Fruit fly (Drosophila melanogaster) whole organism, embryonic: ENCODE data around the gene Pig1.
A peak's percentile ranks its signal among the peaks of the same experiment; 100 is the strongest.

Source experiments
- CG10209 ChIP-seq: fragments of 200-800 bp; sonication (Bioruptor generic); optimal IDR thresholded peaks from 3 replicates; lab custom pipeline; 2017; ENCODE audit warnings: missing biosample characterization, mild to moderate bottlenecking, missing genetic modification characterization, missing genetic modification reagents
- CG10321 ChIP-seq: fragments of 200-800 bp; sonication (Bioruptor generic); IDR thresholded peaks from 2 replicates; pipeline ENCODE4 v1.3.6; 2022; ENCODE audit warnings: missing biosample characterization, missing genetic modification characterization
- CG10654 ChIP-seq: fragments of 200-800 bp; sonication (Bioruptor generic); optimal IDR thresholded peaks from 2 replicates; lab custom pipeline; 2016; ENCODE audit warnings: missing biosample characterization, missing genetic modification characterization
- CG12299 ChIP-seq: fragments of 200-800 bp; sonication (Bioruptor generic); optimal IDR thresholded peaks from 2 replicates; lab custom pipeline; 2018; ENCODE audit warnings: missing biosample characterization, mild to moderate bottlenecking, missing genetic modification characterization
- CG13296 ChIP-seq: fragments of 200-800 bp; sonication (Bioruptor generic); optimal IDR thresholded peaks from 3 replicates; lab custom pipeline; 2018; ENCODE audit warnings: missing biosample characterization, mild to moderate bottlenecking, missing genetic modification characterization
- CG15269 ChIP-seq: fragments of 200-800 bp; sonication (Bioruptor generic); optimal IDR thresholded peaks from 2 replicates; lab custom pipeline; 2018; ENCODE audit warnings: missing biosample characterization, mild to moderate bottlenecking, missing genetic modification characterization, moderate library complexity
- CG15479 ChIP-seq: fragments of 200-800 bp; sonication (Bioruptor generic); optimal IDR thresholded peaks from 3 replicates; lab custom pipeline; 2019; ENCODE audit warnings: missing biosample characterization, mild to moderate bottlenecking, missing genetic modification characterization, moderate library complexity
- CG15514 ChIP-seq: fragments of 200-800 bp; sonication (Bioruptor generic); optimal IDR thresholded peaks from 3 replicates; lab custom pipeline; 2017; ENCODE audit warnings: missing biosample characterization, missing genetic modification characterization, mild to moderate bottlenecking, moderate library complexity, missing genetic modification reagents
- CG2202 ChIP-seq: fragments of 200-800 bp; sonication (Bioruptor generic); optimal IDR thresholded peaks from 2 replicates; lab custom pipeline; 2018; ENCODE audit warnings: missing biosample characterization, mild to moderate bottlenecking, missing genetic modification characterization
- CG4360 ChIP-seq: fragments of 200-800 bp; sonication (Bioruptor generic); IDR thresholded peaks from 2 replicates; pipeline ENCODE4 v1.3.6; 2022; ENCODE audit warnings: missing biosample characterization, missing genetic modification characterization
- CG43689 ChIP-seq: fragments of 200-800 bp; sonication (Bioruptor generic); IDR thresholded peaks from 2 replicates; pipeline ENCODE4 v1.3.6; 2022; ENCODE audit warnings: missing biosample characterization, missing genetic modification characterization
- CG4730 ChIP-seq: fragments of 200-800 bp; sonication (Bioruptor generic); IDR thresholded peaks from 2 replicates; pipeline ENCODE4 v1.3.6; 2022; ENCODE audit warnings: missing biosample characterization, missing genetic modification characterization
- CG6765 ChIP-seq: fragments of 200-800 bp; sonication (Bioruptor generic); optimal IDR thresholded peaks from 3 replicates; lab custom pipeline; 2017; ENCODE audit warnings: missing biosample characterization, mild to moderate bottlenecking, missing genetic modification characterization
- CG8359 ChIP-seq: fragments of 200-800 bp; sonication (Bioruptor generic); optimal IDR thresholded peaks from 2 replicates; lab custom pipeline; 2017; ENCODE audit warnings: missing biosample characterization, mild to moderate bottlenecking, missing genetic modification characterization, borderline replicate concordance
- CG8944 ChIP-seq: fragments of 200-800 bp; sonication (Bioruptor generic); optimal IDR thresholded peaks from 3 replicates; lab custom pipeline; 2016; ENCODE audit warnings: missing biosample characterization, missing genetic modification characterization
- CG9215 ChIP-seq: fragments of 200-800 bp; sonication (Bioruptor generic); IDR thresholded peaks from 2 replicates; pipeline ENCODE4 v1.3.6; 2022; ENCODE audit warnings: missing biosample characterization, missing genetic modification characterization
- CG9817 ChIP-seq: fragments of 200-800 bp; sonication (Bioruptor generic); optimal IDR thresholded peaks from 2 replicates; lab custom pipeline; 2018; ENCODE audit warnings: missing biosample characterization, mild to moderate bottlenecking, missing genetic modification characterization, moderate library complexity
- D19B ChIP-seq: fragments of 200-800 bp; sonication (Bioruptor generic); optimal IDR thresholded peaks from 2 replicates; lab custom pipeline; 2017; ENCODE audit warnings: missing biosample characterization, mild to moderate bottlenecking, missing genetic modification characterization
- Dfd ChIP-seq, 2 experiments: fragments of >200 bp; optimal IDR thresholded peaks; 2 replicates each; lab custom pipeline; 2017; ENCODE audit warnings: missing biosample characterization in 2 of 2, missing genetic modification characterization in 2 of 2
- Dip3 ChIP-seq: fragments of 200-800 bp; sonication (Bioruptor generic); optimal IDR thresholded peaks from 3 replicates; lab custom pipeline; 2016; ENCODE audit warnings: missing biosample characterization, missing genetic modification characterization
- Dll ChIP-seq: fragments of 200-800 bp; sonication (Bioruptor generic); IDR thresholded peaks from 4 replicates; pipeline ENCODE4 v1.3.6; 2022; ENCODE audit warnings: missing biosample characterization, missing genetic modification characterization; ENCODE audit not compliant: partially characterized antibody
- Doc3 ChIP-seq: fragments of 200-800 bp; sonication (Bioruptor generic); IDR thresholded peaks from 3 replicates; pipeline ENCODE4 v1.3.6; 2022; ENCODE audit warnings: missing biosample characterization, missing genetic modification characterization; ENCODE audit not compliant: partially characterized antibody
- Eip74EF ChIP-seq, 2 experiments: fragments of 200-800 bp in 1 of 2; fragments of >200 bp in 1 of 2; sonication (Bioruptor generic) in 1 of 2; optimal IDR thresholded peaks; 2 replicates each; lab custom pipeline; 2017 to 2019; ENCODE audit warnings: missing biosample characterization in 2 of 2, missing genetic modification characterization in 2 of 2, mild to moderate bottlenecking in 1 of 2, moderate library complexity in 1 of 2
- Gug ChIP-seq: fragments of 200-800 bp; sonication (Bioruptor generic); IDR thresholded peaks from 4 replicates; pipeline ENCODE4 v1.3.6; 2022; ENCODE audit warnings: missing biosample characterization, missing genetic modification characterization
- HLH3B ChIP-seq: fragments of 200-800 bp; sonication (Bioruptor generic); IDR thresholded peaks from 2 replicates; pipeline ENCODE4 v1.3.6; 2022; ENCODE audit warnings: missing biosample characterization, missing genetic modification characterization
- Hand ChIP-seq: fragments of 200-800 bp; sonication (Bioruptor generic); optimal IDR thresholded peaks from 2 replicates; lab custom pipeline; 2017; ENCODE audit warnings: mild to moderate bottlenecking, missing biosample characterization, missing genetic modification reagents, missing genetic modification characterization
- Kr ChIP-seq: fragments of 200-800 bp; sonication (Bioruptor generic); optimal IDR thresholded peaks from 2 replicates; lab custom pipeline; 2017; ENCODE audit warnings: missing biosample characterization, mild to moderate bottlenecking, missing genetic modification characterization
- NC2β ChIP-seq: fragments of 200-800 bp; sonication (Bioruptor generic); optimal IDR thresholded peaks from 2 replicates; lab custom pipeline; 2016; ENCODE audit warnings: missing biosample characterization, missing genetic modification characterization
- Neu2 ChIP-seq: fragments of 200-800 bp; sonication (Bioruptor generic); optimal IDR thresholded peaks from 3 replicates; lab custom pipeline; 2016; ENCODE audit warnings: missing biosample characterization, missing genetic modification characterization, borderline replicate concordance
- Oaz ChIP-seq: fragments of 200-800 bp; sonication (Bioruptor generic); IDR thresholded peaks from 2 replicates; pipeline ENCODE4 v1.3.6; 2022; ENCODE audit warnings: missing biosample characterization, missing genetic modification characterization
- Scr ChIP-seq: fragments of 200-800 bp; sonication (Bioruptor generic); IDR thresholded peaks from 2 replicates; pipeline ENCODE4 v1.3.6; 2022; ENCODE audit warnings: missing biosample characterization, missing genetic modification characterization; ENCODE audit not compliant: partially characterized antibody
- ab ChIP-seq: fragments of 200-800 bp; sonication (Bioruptor generic); optimal IDR thresholded peaks from 2 replicates; lab custom pipeline; 2016; ENCODE audit warnings: missing biosample characterization, missing genetic modification characterization
- ara ChIP-seq: fragments of 200-800 bp; sonication (Bioruptor generic); IDR thresholded peaks from 2 replicates; pipeline ENCODE4 v1.3.6; 2022; ENCODE audit warnings: missing biosample characterization, missing genetic modification characterization
- bab2 ChIP-seq: fragments of 200-800 bp; sonication (Bioruptor generic); optimal IDR thresholded peaks from 2 replicates; lab custom pipeline; 2016; ENCODE audit warnings: missing biosample characterization, missing genetic modification characterization
- br ChIP-seq: fragments of >200 bp; optimal IDR thresholded peaks from 2 replicates; lab custom pipeline; 2017
- chinmo ChIP-seq: fragments of 200-800 bp; sonication (Bioruptor generic); IDR thresholded peaks from 4 replicates; pipeline ENCODE4 v1.3.6; 2022; ENCODE audit warnings: missing biosample characterization, missing genetic modification characterization; ENCODE audit not compliant: partially characterized antibody
- ci ChIP-seq: fragments of 200-800 bp; sonication (Bioruptor generic); IDR thresholded peaks from 3 replicates; pipeline ENCODE4 v1.3.6; 2022; ENCODE audit warnings: missing biosample characterization, missing genetic modification characterization
- crol ChIP-seq: fragments of 200-800 bp; sonication (Bioruptor generic); IDR thresholded peaks from 2 replicates; pipeline ENCODE4 v1.3.6; 2022; ENCODE audit warnings: missing biosample characterization, missing genetic modification characterization
- dpn ChIP-seq, 2 experiments: fragments of 200-800 bp; sonication (Bioruptor generic); optimal IDR thresholded peaks; 3 replicates each; lab custom pipeline; 2016; ENCODE audit warnings: missing biosample characterization in 2 of 2, missing genetic modification characterization in 2 of 2
- hth ChIP-seq: fragments of >200 bp; optimal IDR thresholded peaks from 2 replicates; lab custom pipeline; 2017; ENCODE audit warnings: inconsistent platforms
- jigr1 ChIP-seq: fragments of 200-800 bp; sonication (Bioruptor generic); IDR thresholded peaks from 3 replicates; pipeline ENCODE4 v1.3.6; 2022; ENCODE audit warnings: missing biosample characterization, missing genetic modification characterization
- lmd ChIP-seq: fragments of 200-800 bp; sonication (Bioruptor generic); IDR thresholded peaks from 2 replicates; pipeline ENCODE4 v1.3.6; 2022; ENCODE audit warnings: missing biosample characterization, missing genetic modification characterization
- nmo ChIP-seq: fragments of 200-800 bp; sonication (Bioruptor generic); optimal IDR thresholded peaks from 2 replicates; lab custom pipeline; 2018; ENCODE audit warnings: missing biosample characterization, mild to moderate bottlenecking, missing genetic modification characterization, moderate library complexity
- otp ChIP-seq: fragments of 200-800 bp; sonication (Bioruptor generic); IDR thresholded peaks from 3 replicates; pipeline ENCODE4, ENCODE4 v1.3.6; 2022; ENCODE audit warnings: missing biosample characterization, missing genetic modification characterization
- sc ChIP-seq, 3 experiments: fragments of >200 bp in 2 of 3; fragments of 200-800 bp in 1 of 3; sonication (Bioruptor generic) in 1 of 3; optimal IDR thresholded peaks; 2 replicates in 2 of 3; 3 replicates in 1 of 3; lab custom pipeline; 2017; ENCODE audit warnings: mild to moderate bottlenecking in 1 of 3, missing biosample characterization in 1 of 3, missing genetic modification characterization in 1 of 3, missing genetic modification reagents in 1 of 3
- slbo ChIP-seq: fragments of 200-800 bp; sonication (Bioruptor generic); IDR thresholded peaks from 2 replicates; pipeline ENCODE4 v1.3.6; 2022; ENCODE audit warnings: missing biosample characterization, missing genetic modification characterization
- sqz ChIP-seq: fragments of 200-800 bp; sonication (Bioruptor generic); optimal IDR thresholded peaks from 3 replicates; lab custom pipeline; 2018; ENCODE audit warnings: missing biosample characterization, mild to moderate bottlenecking, missing genetic modification characterization
- sr ChIP-seq: fragments of 200-800 bp; sonication (Bioruptor generic); IDR thresholded peaks from 3 replicates; pipeline ENCODE4 v1.3.6; 2022; ENCODE audit warnings: missing biosample characterization, missing genetic modification characterization
- stc ChIP-seq: fragments of 200-800 bp; sonication (Bioruptor generic); IDR thresholded peaks from 2 replicates; pipeline ENCODE4 v1.3.6; 2022; ENCODE audit warnings: missing biosample characterization, missing genetic modification characterization
- sug ChIP-seq: fragments of 200-800 bp; optimal IDR thresholded peaks from 2 replicates; lab custom pipeline; 2019; ENCODE audit warnings: missing biosample characterization, mild to moderate bottlenecking, missing genetic modification characterization, moderate library complexity
- tap ChIP-seq: fragments of 200-800 bp; optimal IDR thresholded peaks from 3 replicates; lab custom pipeline; 2019; ENCODE audit warnings: missing biosample characterization, mild to moderate bottlenecking, missing genetic modification characterization, moderate library complexity
- tx ChIP-seq: fragments of 200-800 bp; sonication (Bioruptor generic); optimal IDR thresholded peaks from 2 replicates; lab custom pipeline; 2016; ENCODE audit warnings: missing biosample characterization, missing genetic modification characterization

The Pig1 gene

dm6 chrX:3273557-3273956 is 24.5 kb upstream of the Pig1 start (continued):
- no peak for TF ChIP-seq sr
- TF ChIP-seq hth (lab: Kevin White, UChicago) = no peak
- no peak for TF ChIP-seq jigr1 (GFP tag; lab: Robert Waterston, UW)
- no peak for TF ChIP-seq Kr (GFP tag; lab: Kevin White, UChicago)
- TF ChIP-seq Dip3 (GFP tag; lab: Kevin White, UChicago) = no peak
- peak; percentile 7 for TF ChIP-seq CG15269 (tag; lab: Kevin White, UChicago)
- TF ChIP-seq ab (GFP tag; lab: Kevin White, UChicago) = no peak
- peak; percentile 14 for TF ChIP-seq CG13296 (GFP tag; lab: Kevin White, UChicago)
- no peak for TF ChIP-seq CG8944
- peak; percentile 12; the same call in 1 of the 4 replicates for TF ChIP-seq Gug
- peak; percentile 5 for TF ChIP-seq CG9817 (tag; lab: Kevin White, UChicago)
- no peak for TF ChIP-seq Neu2 (GFP tag; lab: Kevin White, UChicago)
- no peak for TF ChIP-seq tx
- no peak for TF ChIP-seq ara
- TF ChIP-seq sc (optimal IDR thresholded peaks at IDR 0.05; lab: Kevin White, UChicago) = no peak
- TF ChIP-seq sc (GFP tag; optimal IDR thresholded peaks at IDR 0.05; lab: Kevin White, UChicago) = no peak
- TF ChIP-seq Dfd (GFP tag; optimal IDR thresholded peaks at IDR 0.05; lab: Kevin White, UChicago) = no peak
- TF ChIP-seq sug (tag; lab: Kevin White, UChicago) = no peak
- TF ChIP-seq otp (GFP tag; lab: Robert Waterston, UW) = no peak
- TF ChIP-seq CG15514 (GFP tag; lab: Kevin White, UChicago) = peak; percentile 15
- no peak for TF ChIP-seq bab2 (GFP tag; lab: Kevin White, UChicago)
- no peak for TF ChIP-seq CG10209
- TF ChIP-seq CG10321 (GFP tag; lab: Robert Waterston, UW) = no peak
- no peak for TF ChIP-seq CG43689 (GFP tag; lab: Robert Waterston, UW)
- TF ChIP-seq NC2β (GFP tag; lab: Kevin White, UChicago) = no peak
- TF ChIP-seq Doc3 (GFP tag; lab: Robert Waterston, UW) = no peak
- no peak for TF ChIP-seq br
- TF ChIP-seq CG12299 (tag; lab: Kevin White, UChicago) = no peak
- no peak for TF ChIP-seq Hand (GFP tag; lab: Kevin White, UChicago)
- no peak for TF ChIP-seq dpn (GFP tag; optimal IDR thresholded peaks at IDR 0.05; lab: Kevin White, UChicago)
- TF ChIP-seq CG4730 (GFP tag; lab: Robert Waterston, UW) = no peak
- TF ChIP-seq chinmo = no peak
- TF ChIP-seq stc (GFP tag; lab: Robert Waterston, UW) = no peak
- no peak for TF ChIP-seq CG6765 (GFP tag; lab: Kevin White, UChicago)
- peak; percentile 67 for TF ChIP-seq slbo (GFP tag; lab: Robert Waterston, UW)
- TF ChIP-seq CG15479 (GFP tag; lab: Kevin White, UChicago) = no peak
- TF ChIP-seq Eip74EF (GFP tag; optimal IDR thresholded peaks at IDR 0.05; lab: Kevin White, UChicago) = no peak
- no peak for TF ChIP-seq CG10654 (GFP tag; lab: Kevin White, UChicago)
- TF ChIP-seq CG4360 (GFP tag; lab: Robert Waterston, UW) = no peak
- TF ChIP-seq nmo (GFP tag; lab: Kevin White, UChicago) = no peak
- TF ChIP-seq HLH3B (GFP tag; lab: Robert Waterston, UW) = peak; percentile 46; the same call in 1 of the 2 replicates
- no peak for TF ChIP-seq CG8359 (GFP tag; lab: Kevin White, UChicago)
- no peak for TF ChIP-seq Oaz (GFP tag; lab: Robert Waterston, UW)
- no peak for TF ChIP-seq sqz
- no peak for TF ChIP-seq Scr (GFP tag; lab: Robert Waterston, UW)
- TF ChIP-seq lmd (GFP tag; lab: Robert Waterston, UW) = peak; percentile 41; the same call in 1 of the 2 replicates
- no peak for TF ChIP-seq D19B
- TF ChIP-seq Dll (GFP tag; lab: Robert Waterston, UW) = no peak
- TF ChIP-seq tap = no peak
- TF ChIP-seq ci (GFP tag; lab: Robert Waterston, UW) = no peak
- TF ChIP-seq crol = no peak
- no peak for TF ChIP-seq CG2202 (tag; lab: Kevin White, UChicago)
- no peak for TF ChIP-seq CG9215
